Fruit fly (Drosophila melanogaster) whole organism, embryonic: ENCODE results near the gene CG13297.

Experiments
- B-H1 ChIP-seq: fragments of 200-800 bp; sonication (Bioruptor generic); IDR thresholded peaks from 3 replicates; pipeline ENCODE4 v1.3.6; 2022; ENCODE audit warnings: missing biosample characterization, missing genetic modification characterization
- C15 ChIP-seq: fragments of 200-800 bp; sonication (Bioruptor generic); IDR thresholded peaks from 3 replicates; pipeline ENCODE4 v1.3.6; 2022; ENCODE audit warnings: missing biosample characterization, missing genetic modification characterization
- CG10209 ChIP-seq: fragments of 200-800 bp; sonication (Bioruptor generic); optimal IDR thresholded peaks from 3 replicates; lab custom pipeline; 2017; ENCODE audit warnings: missing biosample characterization, mild to moderate bottlenecking, missing genetic modification characterization, missing genetic modification reagents
- CG10274 ChIP-seq: fragments of 200-800 bp; sonication (Bioruptor generic); optimal IDR thresholded peaks from 3 replicates; lab custom pipeline; 2017; ENCODE audit warnings: missing biosample characterization, mild to moderate bottlenecking, missing genetic modification characterization
- CG10431 ChIP-seq: fragments of 200-800 bp; sonication (Bioruptor generic); optimal IDR thresholded peaks from 3 replicates; lab custom pipeline; 2018; ENCODE audit warnings: missing biosample characterization, mild to moderate bottlenecking, missing genetic modification characterization
- CG11695 ChIP-seq: fragments of 200-800 bp; sonication (Bioruptor generic); IDR thresholded peaks from 3 replicates; pipeline ENCODE4 v1.3.6; 2022; ENCODE audit warnings: missing biosample characterization, missing genetic modification characterization
- CG13424 ChIP-seq: fragments of 200-800 bp; sonication (Bioruptor generic); optimal IDR thresholded peaks from 2 replicates; lab custom pipeline; 2019; ENCODE audit warnings: missing biosample characterization, mild to moderate bottlenecking, missing genetic modification characterization, moderate library complexity
- CG14710 ChIP-seq: fragments of 200-800 bp; sonication (Bioruptor generic); optimal IDR thresholded peaks from 3 replicates; lab custom pipeline; 2019; ENCODE audit warnings: missing biosample characterization, mild to moderate bottlenecking, missing genetic modification characterization, moderate library complexity
- CG1529 ChIP-seq: fragments of 200-800 bp; sonication (Bioruptor generic); optimal IDR thresholded peaks from 3 replicates; lab custom pipeline; 2018; ENCODE audit warnings: missing biosample characterization, missing genetic modification characterization
- CG1602 ChIP-seq: fragments of 200-800 bp; sonication (Bioruptor generic); optimal IDR thresholded peaks from 3 replicates; lab custom pipeline; 2016; ENCODE audit warnings: missing biosample characterization, missing genetic modification characterization
- CG1647 ChIP-seq: fragments of 200-800 bp; sonication (Bioruptor generic); optimal IDR thresholded peaks from 3 replicates; lab custom pipeline; 2016; ENCODE audit warnings: missing biosample characterization, missing genetic modification characterization
- CG16863 ChIP-seq: fragments of 200-800 bp; sonication (Bioruptor generic); optimal IDR thresholded peaks from 3 replicates; lab custom pipeline; 2016; ENCODE audit warnings: missing biosample characterization, missing genetic modification characterization
- CG17912 ChIP-seq: fragments of 200-800 bp; sonication (Bioruptor generic); optimal IDR thresholded peaks from 2 replicates; lab custom pipeline; 2018; ENCODE audit warnings: missing biosample characterization, mild to moderate bottlenecking, missing genetic modification characterization
- CG31224 ChIP-seq: fragments of 200-800 bp; sonication (Bioruptor generic); IDR thresholded peaks from 2 replicates; pipeline ENCODE4 v1.3.6; 2022; ENCODE audit warnings: missing biosample characterization, missing genetic modification characterization
- CG4707 ChIP-seq: fragments of 200-800 bp; sonication (Bioruptor generic); optimal IDR thresholded peaks from 2 replicates; lab custom pipeline; 2018; ENCODE audit warnings: missing biosample characterization, mild to moderate bottlenecking, missing genetic modification characterization, moderate library complexity
- CG7987 ChIP-seq: fragments of 200-800 bp; sonication (Bioruptor generic); optimal IDR thresholded peaks from 2 replicates; lab custom pipeline; 2018; ENCODE audit warnings: missing biosample characterization, mild to moderate bottlenecking, missing genetic modification characterization, moderate library complexity
- CG8281 ChIP-seq: fragments of 200-800 bp; sonication (Bioruptor generic); optimal IDR thresholded peaks from 2 replicates; lab custom pipeline; 2018; ENCODE audit warnings: missing biosample characterization, mild to moderate bottlenecking, missing genetic modification characterization, moderate library complexity
- CG8388 ChIP-seq: fragments of 200-800 bp; sonication (Bioruptor generic); optimal IDR thresholded peaks from 2 replicates; lab custom pipeline; 2019; ENCODE audit warnings: missing biosample characterization, mild to moderate bottlenecking, missing genetic modification characterization, moderate library complexity
- CG8478 ChIP-seq: fragments of >200 bp; optimal IDR thresholded peaks from 2 replicates; lab custom pipeline; 2018
- CTCF ChIP-seq: fragments of 200-800 bp; sonication (Bioruptor generic); optimal IDR thresholded peaks from 2 replicates; lab custom pipeline; 2017; ENCODE audit warnings: missing biosample characterization, mild to moderate bottlenecking, missing genetic modification characterization, moderate library complexity
- Camta ChIP-seq: fragments of 200-800 bp; sonication (Bioruptor generic); optimal IDR thresholded peaks from 2 replicates; lab custom pipeline; 2016; ENCODE audit warnings: missing biosample characterization, missing genetic modification characterization
- CkIIα-i1 ChIP-seq: fragments of 200-800 bp; sonication (Bioruptor generic); IDR thresholded peaks from 2 replicates; pipeline ENCODE4 v1.3.6; 2022; ENCODE audit warnings: missing biosample characterization, missing genetic modification characterization
- CrebB ChIP-seq: fragments of 200-800 bp; sonication (Bioruptor generic); optimal IDR thresholded peaks from 3 replicates; lab custom pipeline; 2018; ENCODE audit warnings: missing biosample characterization, mild to moderate bottlenecking, missing genetic modification characterization
- Dbx ChIP-seq: fragments of 200-800 bp; sonication (Bioruptor generic); IDR thresholded peaks from 3 replicates; pipeline ENCODE4 v1.3.6; 2022; ENCODE audit warnings: missing biosample characterization, missing genetic modification characterization
- Hey ChIP-seq: fragments of 200-800 bp; sonication (Bioruptor generic); optimal IDR thresholded peaks from 3 replicates; lab custom pipeline; 2018; ENCODE audit warnings: missing biosample characterization, mild to moderate bottlenecking, missing genetic modification characterization
- HmgZ ChIP-seq: fragments of 200-800 bp; sonication (Bioruptor generic); optimal IDR thresholded peaks from 2 replicates; lab custom pipeline; 2018; ENCODE audit warnings: missing biosample characterization, mild to moderate bottlenecking, missing genetic modification characterization
- MBD-R2 ChIP-seq: fragments of 200-800 bp; sonication (Bioruptor generic); IDR thresholded peaks from 2 replicates; pipeline ENCODE4 v1.3.6; 2022; ENCODE audit warnings: missing biosample characterization, missing genetic modification characterization
- Mad ChIP-seq: fragments of 200-800 bp; sonication (Bioruptor generic); optimal IDR thresholded peaks from 2 replicates; lab custom pipeline; 2016; ENCODE audit warnings: missing biosample characterization, missing genetic modification characterization
- Mes4 ChIP-seq: fragments of 200-800 bp; sonication (Bioruptor generic); optimal IDR thresholded peaks from 2 replicates; lab custom pipeline; 2016; ENCODE audit warnings: missing biosample characterization, missing genetic modification characterization
- NFAT ChIP-seq: fragments of 200-800 bp; sonication (Bioruptor generic); IDR thresholded peaks from 2 replicates; pipeline ENCODE4 v1.3.6; 2022; ENCODE audit warnings: missing biosample characterization, missing genetic modification characterization
- Nf-YB ChIP-seq: fragments of 200-800 bp; sonication (Bioruptor generic); optimal IDR thresholded peaks from 3 replicates; lab custom pipeline; 2019; ENCODE audit warnings: missing biosample characterization, mild to moderate bottlenecking, missing genetic modification characterization, moderate library complexity
- Sin3A ChIP-seq: fragments of >200 bp; optimal IDR thresholded peaks from 2 replicates; lab custom pipeline; 2018
- Ssrp ChIP-seq: fragments of 200-800 bp; sonication (Bioruptor generic); optimal IDR thresholded peaks from 2 replicates; lab custom pipeline; 2018; ENCODE audit warnings: missing biosample characterization, mild to moderate bottlenecking, missing genetic modification characterization, moderate library complexity
- Taf1 ChIP-seq: fragments of 200-800 bp; sonication (Bioruptor generic); IDR thresholded peaks from 2 replicates; pipeline ENCODE4 v1.3.6; 2022; ENCODE audit warnings: missing biosample characterization, missing genetic modification characterization
- Trl ChIP-seq, 3 experiments: fragments of >200 bp in 2 of 3; fragments of 200-800 bp in 1 of 3; sonication (Bioruptor generic) in 1 of 3; optimal IDR thresholded peaks; 2 replicates in 1 of 3; 3 replicates in 2 of 3; lab custom pipeline; 2016 to 2017; ENCODE audit warnings: missing biosample characterization in 1 of 3, missing genetic modification characterization in 1 of 3
- aop ChIP-seq: fragments of 200-800 bp; sonication (Bioruptor generic); IDR thresholded peaks from 2 replicates; pipeline ENCODE4 v1.3.6; 2022; ENCODE audit warnings: missing biosample characterization, missing genetic modification characterization
- cg ChIP-seq: fragments of 200-800 bp; sonication (Bioruptor generic); optimal IDR thresholded peaks from 3 replicates; lab custom pipeline; 2019; ENCODE audit warnings: missing biosample characterization, mild to moderate bottlenecking, missing genetic modification characterization, moderate library complexity
- ci ChIP-seq: fragments of 200-800 bp; sonication (Bioruptor generic); IDR thresholded peaks from 3 replicates; pipeline ENCODE4 v1.3.6; 2022; ENCODE audit warnings: missing biosample characterization, missing genetic modification characterization
- esg ChIP-seq: fragments of 200-800 bp; sonication (Bioruptor generic); conservative IDR thresholded peaks from 2 replicates; pipeline ENCODE4 v1.3.6; 2022; ENCODE audit warnings: missing biosample characterization, missing genetic modification characterization
- fu2 ChIP-seq: fragments of 200-800 bp; sonication (Bioruptor generic); optimal IDR thresholded peaks from 2 replicates; lab custom pipeline; 2016; ENCODE audit warnings: missing biosample characterization, missing genetic modification characterization
- insv ChIP-seq, 2 experiments: fragments of 200-800 bp; sonication (Bioruptor generic); optimal IDR thresholded peaks; 3 replicates each; lab custom pipeline; 2016 to 2018; ENCODE audit warnings: missing biosample characterization in 2 of 2, missing genetic modification characterization in 2 of 2
- kah ChIP-seq: fragments of 200-800 bp; sonication (Bioruptor generic); optimal IDR thresholded peaks from 2 replicates; lab custom pipeline; 2018; ENCODE audit warnings: missing biosample characterization, mild to moderate bottlenecking, missing genetic modification characterization
- kay ChIP-seq: fragments of 200-800 bp; sonication (Bioruptor generic); optimal IDR thresholded peaks from 2 replicates; lab custom pipeline; 2016; ENCODE audit warnings: missing biosample characterization, missing genetic modification characterization
- luna ChIP-seq: fragments of 200-800 bp; sonication (Bioruptor generic); optimal IDR thresholded peaks from 2 replicates; lab custom pipeline; 2016; ENCODE audit warnings: missing biosample characterization, missing genetic modification characterization
- nerfin-1 ChIP-seq: fragments of 200-800 bp; sonication (Bioruptor generic); optimal IDR thresholded peaks from 3 replicates; lab custom pipeline; 2019; ENCODE audit warnings: missing biosample characterization, mild to moderate bottlenecking, missing genetic modification characterization, moderate library complexity
- pan ChIP-seq, 4 experiments: fragments of >200 bp in 3 of 4; fragments of 200-800 bp in 1 of 4; sonication (Bioruptor generic) in 1 of 4; optimal IDR thresholded peaks in 3 of 4; IDR thresholded peaks in 1 of 4; 2 replicates each; pipeline versions ENCODE4 v1.3.6 to Lab custom; 2017 to 2022; ENCODE audit warnings: missing biosample characterization in 2 of 4, missing genetic modification characterization in 2 of 4, mixed read lengths in 1 of 4
- repo ChIP-seq: fragments of 200-800 bp; sonication (Bioruptor generic); optimal IDR thresholded peaks from 2 replicates; lab custom pipeline; 2016; ENCODE audit warnings: missing biosample characterization, missing genetic modification characterization
- ro ChIP-seq: fragments of 200-800 bp; sonication (Bioruptor generic); IDR thresholded peaks from 2 replicates; pipeline ENCODE4 v1.3.6; 2022; ENCODE audit warnings: missing biosample characterization, missing genetic modification characterization
- sna ChIP-seq: fragments of 200-800 bp; sonication (Bioruptor generic); IDR thresholded peaks from 2 replicates; pipeline ENCODE4 v1.3.6; 2022; ENCODE audit warnings: missing biosample characterization, missing genetic modification characterization; ENCODE audit not compliant: partially characterized antibody
- trh ChIP-seq: fragments of 200-800 bp; sonication (Bioruptor generic); optimal IDR thresholded peaks from 2 replicates; lab custom pipeline; 2016; ENCODE audit warnings: missing biosample characterization, missing genetic modification characterization

CG13297 gene

DNA sequence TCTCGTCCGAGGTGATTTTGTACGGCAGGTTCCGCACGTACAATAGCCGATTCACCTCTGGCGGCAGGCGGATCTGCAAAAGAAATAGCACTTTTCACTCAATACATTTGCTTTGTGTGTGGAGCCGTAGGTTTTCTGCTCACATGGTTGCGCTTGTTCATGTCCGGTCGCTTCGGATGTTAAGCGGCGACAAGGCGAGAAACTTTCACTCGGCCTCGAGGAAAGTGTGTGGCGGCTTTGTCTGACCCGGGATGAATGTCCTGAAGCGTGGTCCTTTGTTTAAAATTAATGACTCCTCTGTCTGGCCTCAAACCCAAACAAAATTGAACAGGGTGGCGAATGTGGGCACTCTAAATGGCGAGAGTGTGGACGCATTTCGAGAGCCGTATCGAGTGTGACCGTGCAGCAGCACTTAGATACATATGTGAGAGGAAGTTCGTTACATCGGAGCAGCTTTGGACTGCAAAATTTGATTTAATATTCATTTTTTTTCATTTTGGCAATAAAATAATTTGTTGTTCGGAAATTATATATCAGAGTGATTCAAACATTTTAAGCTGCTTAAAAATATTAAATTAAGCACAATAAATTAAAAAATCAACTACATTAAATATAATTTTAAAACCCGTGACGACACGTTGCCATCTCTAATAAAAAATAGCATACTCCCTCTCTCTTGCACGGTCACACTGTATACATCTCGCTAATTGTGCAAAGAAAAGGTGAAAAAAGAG is 35.8 kb upstream of the CG13297 start, which contains the start of the genes Sf3b6 and Tnpo (continued):
- TF ChIP-seq CG8281 (no peak), insv (GFP tag; optimal IDR thresholded peaks at IDR 0.05; lab: Kevin White, UChicago) (peak in 1 of 2 experiments; percentile 52), Hey (tag; lab: Kevin White, UChicago) (no peak), CG8388 (no peak), Nf-YB (no peak), aop (no peak), sna (peak; percentile 61; the same call in 1 of the 2 replicates), Trl (optimal IDR thresholded peaks at IDR 0.05; lab: Kevin White, UChicago) (peak in 1 of 2 experiments; percentile 28), Trl (GFP tag; optimal IDR thresholded peaks at IDR 0.05; lab: Kevin White, UChicago) (peak; percentile 61), Dbx (GFP tag; lab: Robert Waterston, UW) (peak; percentile 84), CG31224 (GFP tag; lab: Robert Waterston, UW) (peak; percentile 81), CG1602 (peak; percentile 88), CG10431 (GFP tag; lab: Kevin White, UChicago) (peak; percentile 58), CG8478 (lab: Kevin White, UChicago) (no peak), esg (GFP tag; lab: Robert Waterston, UW) (peak; percentile 86), cg (GFP tag; lab: Kevin White, UChicago) (no peak), nerfin-1 (tag; lab: Kevin White, UChicago) (peak; percentile 67), CG16863 (GFP tag; lab: Kevin White, UChicago) (peak; percentile 62), Taf1 (peak; percentile 68; the same call in 1 of the 2 replicates), kah (GFP tag; lab: Kevin White, UChicago) (peak; percentile 30), CkIIα-i1 (no peak), CG10209 (GFP tag; lab: Kevin White, UChicago) (peak; percentile 86), C15 (GFP tag; lab: Robert Waterston, UW) (peak; percentile 13; the same call in 1 of the 3 replicates), CTCF (GFP tag; lab: Kevin White, UChicago) (no peak), CG1647 (GFP tag; lab: Kevin White, UChicago) (peak; percentile 58), CG14710 (tag; lab: Kevin White, UChicago) (peak; percentile 91), HmgZ (tag; lab: Kevin White, UChicago) (peak; percentile 66), Sin3A (lab: Kevin White, UChicago) (peak; percentile 81), ci (GFP tag; lab: Robert Waterston, UW) (peak; percentile 73; the same call in 2 of the 3 replicates), CG1529 (GFP tag; lab: Kevin White, UChicago) (peak; percentile 44), trh (peak; percentile 58), MBD-R2 (peak; percentile 79), Mes4 (peak; percentile 63), CG10274 (GFP tag; lab: Kevin White, UChicago) (peak; percentile 80), NFAT (GFP tag; lab: Robert Waterston, UW) (peak; percentile 79), CG13424 (tag; lab: Kevin White, UChicago) (peak; percentile 90), luna (GFP tag; lab: Kevin White, UChicago) (peak; percentile 9), CrebB (peak; percentile 49), fu2 (GFP tag; lab: Kevin White, UChicago) (peak; percentile 70), CG11695 (peak; percentile 68), pan (optimal IDR thresholded peaks at IDR 0.05; lab: Kevin White, UChicago) (no peak), pan (GFP tag; optimal IDR thresholded peaks at IDR 0.05 in 1 of 2, IDR thresholded peaks at IDR 0.05 in 1 of 2) (peak in 1 of 2 experiments; percentile 80), repo (GFP tag; lab: Kevin White, UChicago) (no peak), CG7987 (GFP tag; lab: Kevin White, UChicago) (peak; percentile 2), Mad (GFP tag; lab: Kevin White, UChicago) (peak; percentile 75), B-H1 (GFP tag; lab: Robert Waterston, UW) (peak; percentile 63; the same call in 2 of the 3 replicates), CG17912 (GFP tag; lab: Kevin White, UChicago) (no peak), Camta (GFP tag; lab: Kevin White, UChicago) (peak; percentile 69), CG4707 (GFP tag; lab: Kevin White, UChicago) (no peak), Ssrp (tag; lab: Kevin White, UChicago) (peak; percentile 87), ro (peak; percentile 48; the same call in 1 of the 2 replicates), kay (peak; percentile 67)
